Worm (Caenorhabditis elegans) whole organism, L3 larva: ENCODE measurements around the gene srt-53.

ENCODE experiments used
- R02D3.7 ChIP-seq: fragments of 150-350 bp; optimal IDR thresholded peaks from 2 replicates; lab custom pipeline; 2014; ENCODE audit warnings: missing biosample characterization, missing genetic modification characterization
- ZK546.5 ChIP-seq: sonication (generic microtip); optimal IDR thresholded peaks from 2 replicates; lab custom pipeline; 2017; ENCODE audit warnings: missing biosample characterization, missing genetic modification characterization
- aly-2 ChIP-seq: fragments of 150-350 bp; optimal IDR thresholded peaks from 2 replicates; lab custom pipeline; 2014; ENCODE audit warnings: missing biosample characterization, missing genetic modification characterization
- ama-1 ChIP-seq: fragments of 150-350 bp; optimal IDR thresholded peaks from 2 replicates; lab custom pipeline; 2018
- ceh-16 ChIP-seq: sonication (generic microtip); optimal IDR thresholded peaks from 2 replicates; lab custom pipeline; 2017; ENCODE audit warnings: missing biosample characterization, missing genetic modification characterization
- ceh-28 ChIP-seq: fragments of 150-350 bp; optimal IDR thresholded peaks from 2 replicates; lab custom pipeline; 2014; ENCODE audit warnings: missing biosample characterization, missing genetic modification reagents, missing genetic modification characterization
- ceh-82 ChIP-seq: fragments of 150-350 bp; optimal IDR thresholded peaks from 2 replicates; lab custom pipeline; 2014; ENCODE audit warnings: missing biosample characterization, missing genetic modification characterization
- ceh-9 ChIP-seq: sonication (generic microtip); optimal IDR thresholded peaks from 2 replicates; lab custom pipeline; 2018; ENCODE audit warnings: missing biosample characterization, missing genetic modification characterization
- daf-12 ChIP-seq: fragments of 150-350 bp; optimal IDR thresholded peaks from 2 replicates; lab custom pipeline; 2014; ENCODE audit warnings: missing biosample characterization, missing genetic modification reagents, missing genetic modification characterization
- egl-27 ChIP-seq: sonication (generic microtip); optimal IDR thresholded peaks from 4 replicates; lab custom pipeline; 2017; ENCODE audit warnings: missing biosample characterization, missing genetic modification reagents, missing genetic modification characterization
- egl-5 ChIP-seq: fragments of 150-350 bp; optimal IDR thresholded peaks from 2 replicates; lab custom pipeline; 2017; ENCODE audit warnings: missing biosample characterization, missing genetic modification reagents, missing genetic modification characterization, inconsistent platforms
- elt-1 ChIP-seq: fragments of 150-350 bp; optimal IDR thresholded peaks from 2 replicates; lab custom pipeline; 2014; ENCODE audit warnings: missing biosample characterization, missing genetic modification characterization
- elt-2 ChIP-seq: sonication (generic microtip); optimal IDR thresholded peaks from 2 replicates; lab custom pipeline; 2016; ENCODE audit warnings: missing genetic modification reagents, mild to moderate bottlenecking, missing genetic modification characterization, missing compliant biosample characterization
- elt-3 ChIP-seq, 3 experiments: fragments of 150-350 bp in 1 of 3; sonication (generic microtip) in 2 of 3; optimal IDR thresholded peaks; 2 replicates in 2 of 3; 4 replicates in 1 of 3; lab custom pipeline; 2014 to 2017; ENCODE audit warnings: missing biosample characterization in 3 of 3, missing genetic modification characterization in 3 of 3
- eor-1 ChIP-seq, 2 experiments: fragments of 150-350 bp; optimal IDR thresholded peaks; 2 replicates each; lab custom pipeline; 2014 to 2018; ENCODE audit warnings: missing biosample characterization in 2 of 2, missing genetic modification characterization in 2 of 2
- fkh-10 ChIP-seq: sonication (generic microtip); optimal IDR thresholded peaks from 2 replicates; lab custom pipeline; 2017; ENCODE audit warnings: missing biosample characterization, missing genetic modification reagents, missing genetic modification characterization
- fos-1 ChIP-seq: fragments of 150-350 bp; optimal IDR thresholded peaks from 2 replicates; lab custom pipeline; 2014; ENCODE audit warnings: missing biosample characterization, missing genetic modification characterization
- hmg-11 ChIP-seq: sonication (generic microtip); optimal IDR thresholded peaks from 2 replicates; lab custom pipeline; 2016; ENCODE audit warnings: missing genetic modification characterization, missing compliant biosample characterization
- jun-1 ChIP-seq: fragments of 150-350 bp; optimal IDR thresholded peaks from 2 replicates; lab custom pipeline; 2014; ENCODE audit warnings: missing biosample characterization, missing genetic modification reagents, missing genetic modification characterization
- lin-39 ChIP-seq: fragments of 150-350 bp; optimal IDR thresholded peaks from 2 replicates; lab custom pipeline; 2018; ENCODE audit warnings: missing biosample characterization, missing genetic modification reagents, missing genetic modification characterization
- lsy-12 ChIP-seq: sonication (generic microtip); optimal IDR thresholded peaks from 2 replicates; lab custom pipeline; 2016; ENCODE audit warnings: mild to moderate bottlenecking, missing genetic modification characterization, missing compliant biosample characterization
- mdl-1 ChIP-seq: fragments of 150-350 bp; optimal IDR thresholded peaks from 2 replicates; lab custom pipeline; 2014; ENCODE audit warnings: missing biosample characterization, missing genetic modification characterization
- mml-1 ChIP-seq: fragments of 150-350 bp; sonication (generic microtip); optimal IDR thresholded peaks from 3 replicates; lab custom pipeline; 2014; ENCODE audit warnings: missing biosample characterization, missing genetic modification characterization
- nfya-1 ChIP-seq: sonication (generic microtip); optimal IDR thresholded peaks from 2 replicates; lab custom pipeline; 2017; ENCODE audit warnings: missing genetic modification characterization, mild to moderate bottlenecking, missing compliant biosample characterization, antibody characterized with exemption, moderate library complexity; ENCODE audit not compliant: insufficient read depth
- nhr-11 ChIP-seq: fragments of 150-350 bp; optimal IDR thresholded peaks from 2 replicates; lab custom pipeline; 2014; ENCODE audit warnings: missing biosample characterization, missing genetic modification characterization
- nhr-12 ChIP-seq: fragments of 150-350 bp; optimal IDR thresholded peaks from 2 replicates; lab custom pipeline; 2014; ENCODE audit warnings: missing biosample characterization, missing genetic modification characterization
- nhr-23 ChIP-seq: fragments of 150-350 bp; optimal IDR thresholded peaks from 2 replicates; lab custom pipeline; 2014; ENCODE audit warnings: missing biosample characterization, missing genetic modification reagents, missing genetic modification characterization
- nhr-237 ChIP-seq: fragments of 150-350 bp; optimal IDR thresholded peaks from 2 replicates; lab custom pipeline; 2014; ENCODE audit warnings: missing biosample characterization, missing genetic modification characterization
- nhr-25 ChIP-seq: sonication (generic microtip); optimal IDR thresholded peaks from 2 replicates; lab custom pipeline; 2017; ENCODE audit warnings: missing biosample characterization, missing genetic modification characterization
- nhr-28 ChIP-seq: fragments of 150-350 bp; optimal IDR thresholded peaks from 2 replicates; lab custom pipeline; 2014; ENCODE audit warnings: missing biosample characterization, missing genetic modification characterization
- nhr-43 ChIP-seq: sonication (generic microtip); optimal IDR thresholded peaks from 2 replicates; lab custom pipeline; 2016; ENCODE audit warnings: mild to moderate bottlenecking, missing genetic modification characterization, missing compliant biosample characterization; ENCODE audit not compliant: poor library complexity, severe bottlenecking
- nhr-67 ChIP-seq: fragments of 150-350 bp; optimal IDR thresholded peaks from 2 replicates; lab custom pipeline; 2014; ENCODE audit warnings: missing biosample characterization, missing genetic modification characterization
- nhr-76 ChIP-seq: fragments of 150-350 bp; sonication (generic microtip); optimal IDR thresholded peaks from 5 replicates; lab custom pipeline; 2014; ENCODE audit warnings: missing biosample characterization, missing genetic modification characterization
- nhr-77 ChIP-seq: fragments of 150-350 bp; optimal IDR thresholded peaks from 2 replicates; lab custom pipeline; 2014; ENCODE audit warnings: missing biosample characterization, missing genetic modification characterization
- pha-4 ChIP-seq: fragments of 150-350 bp; optimal IDR thresholded peaks from 2 replicates; lab custom pipeline; 2014; ENCODE audit warnings: missing biosample characterization, missing genetic modification reagents, missing genetic modification characterization
- sea-2 ChIP-seq: fragments of 150-350 bp; sonication (generic microtip); optimal IDR thresholded peaks from 4 replicates; lab custom pipeline; 2014; ENCODE audit warnings: missing biosample characterization, missing genetic modification reagents, missing genetic modification characterization
- skn-1 ChIP-seq: fragments of 150-350 bp; optimal IDR thresholded peaks from 2 replicates; lab custom pipeline; 2014; ENCODE audit warnings: missing biosample characterization, missing genetic modification characterization
- snpc-4 ChIP-seq: fragments of 150-350 bp; optimal IDR thresholded peaks from 2 replicates; lab custom pipeline; 2014; ENCODE audit warnings: missing biosample characterization, missing genetic modification characterization
- tbx-2 ChIP-seq: sonication (generic microtip); optimal IDR thresholded peaks from 2 replicates; lab custom pipeline; 2016; ENCODE audit warnings: mild to moderate bottlenecking, missing genetic modification characterization, missing compliant biosample characterization
- unc-39 ChIP-seq: sonication (generic microtip); optimal IDR thresholded peaks from 4 replicates; lab custom pipeline; 2017; ENCODE audit warnings: missing biosample characterization, missing genetic modification characterization
- unc-62 ChIP-seq: fragments of 150-350 bp; sonication (generic microtip); optimal IDR thresholded peaks from 4 replicates; lab custom pipeline; 2014; ENCODE audit warnings: missing biosample characterization, missing genetic modification reagents, missing genetic modification characterization
- zag-1 ChIP-seq: fragments of 150-350 bp; optimal IDR thresholded peaks from 2 replicates; lab custom pipeline; 2014; ENCODE audit warnings: missing biosample characterization, missing genetic modification characterization
- ztf-11 ChIP-seq: fragments of 150-350 bp; optimal IDR thresholded peaks from 2 replicates; lab custom pipeline; 2014; ENCODE audit warnings: missing biosample characterization, missing genetic modification characterization
- ztf-4 ChIP-seq: fragments of 150-350 bp; optimal IDR thresholded peaks from 2 replicates; lab custom pipeline; 2014; ENCODE audit warnings: missing biosample characterization, missing genetic modification characterization

Gene srt-53

DNA sequence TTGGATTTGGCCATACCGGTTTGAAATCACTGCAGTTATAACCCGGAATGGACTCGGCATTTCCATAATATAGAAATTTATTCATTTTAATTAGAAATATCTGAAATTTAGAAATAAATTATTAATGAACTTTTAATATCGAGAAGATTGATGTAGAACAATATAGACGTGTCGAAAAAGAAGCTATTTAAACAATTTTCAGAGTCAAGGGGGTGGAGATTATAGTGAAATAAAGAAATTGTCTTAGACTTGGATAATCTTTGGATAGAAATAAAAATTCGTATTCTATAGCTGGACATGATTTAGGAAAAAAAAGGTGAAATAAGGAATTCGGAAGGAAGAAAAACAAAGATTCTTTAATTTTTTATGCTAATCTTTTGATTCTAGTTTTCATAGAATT is at the start of gene srt-53:
Gene srt-53, minus strand, starts transcription at position 101 of the 400 bp plus-strand sequence.
- TF ChIP-seq ztf-11 (tag; lab: Kevin White, UChicago) (no peak), ceh-16 (tag; lab: Kevin White, UChicago) (no peak), nhr-11 (tag; lab: Kevin White, UChicago) (no peak), aly-2 (no peak), elt-1 (tag; lab: Kevin White, UChicago) (no peak), jun-1 (tag; lab: Kevin White, UChicago) (no peak), nhr-23 (tag; lab: Kevin White, UChicago) (no peak), mml-1 (no peak), unc-39 (tag; lab: Kevin White, UChicago) (no peak), hmg-11 (tag; lab: Kevin White, UChicago) (no peak), nfya-1 (tag; lab: Kevin White, UChicago) (no peak), eor-1 (tag; optimal IDR thresholded peaks at IDR 0.05; lab: Kevin White, UChicago) (no peak)

DNA sequence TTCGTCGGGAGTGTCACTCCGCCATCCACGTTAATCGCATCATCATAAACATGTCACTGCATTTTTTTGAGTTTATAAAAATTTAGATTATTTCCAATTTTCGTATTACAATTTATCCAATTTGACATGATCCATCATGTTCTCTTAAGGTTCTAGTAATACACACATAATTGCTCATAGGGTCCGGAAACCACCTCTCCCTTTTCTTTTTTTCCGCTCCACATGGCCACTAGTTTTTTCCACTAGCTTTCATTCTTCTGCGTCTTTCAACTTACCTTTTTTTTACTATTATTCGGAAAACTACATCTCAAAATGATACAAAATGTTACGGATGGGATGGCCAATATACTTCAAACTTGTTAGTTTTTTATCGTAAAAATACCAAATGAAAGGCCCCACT is 45.7 kb upstream of the srt-53 start, which contains the start of gene Y97E10AL.1:
Gene Y97E10AL.1, plus strand, starts transcription at position 301 of the 400 bp plus-strand sequence.
- TF ChIP-seq sea-2 (GFP tag; lab: Kevin White, UChicago) (no peak), unc-62 (GFP tag; lab: Kevin White, UChicago) (no peak), fos-1 (tag; lab: Kevin White, UChicago) (no peak), aly-2 (no peak), nhr-28 (tag; lab: Kevin White, UChicago) (no peak), ZK546.5 (tag; lab: Kevin White, UChicago) (no peak), ceh-16 (tag; lab: Kevin White, UChicago) (no peak), nhr-76 (tag; lab: Kevin White, UChicago) (no peak), elt-2 (tag; lab: Kevin White, UChicago) (no peak), daf-12 (tag; lab: Kevin White, UChicago) (no peak), ama-1 (lab: Kevin White, UChicago) (no peak), tbx-2 (tag; lab: Kevin White, UChicago) (no peak)

DNA sequence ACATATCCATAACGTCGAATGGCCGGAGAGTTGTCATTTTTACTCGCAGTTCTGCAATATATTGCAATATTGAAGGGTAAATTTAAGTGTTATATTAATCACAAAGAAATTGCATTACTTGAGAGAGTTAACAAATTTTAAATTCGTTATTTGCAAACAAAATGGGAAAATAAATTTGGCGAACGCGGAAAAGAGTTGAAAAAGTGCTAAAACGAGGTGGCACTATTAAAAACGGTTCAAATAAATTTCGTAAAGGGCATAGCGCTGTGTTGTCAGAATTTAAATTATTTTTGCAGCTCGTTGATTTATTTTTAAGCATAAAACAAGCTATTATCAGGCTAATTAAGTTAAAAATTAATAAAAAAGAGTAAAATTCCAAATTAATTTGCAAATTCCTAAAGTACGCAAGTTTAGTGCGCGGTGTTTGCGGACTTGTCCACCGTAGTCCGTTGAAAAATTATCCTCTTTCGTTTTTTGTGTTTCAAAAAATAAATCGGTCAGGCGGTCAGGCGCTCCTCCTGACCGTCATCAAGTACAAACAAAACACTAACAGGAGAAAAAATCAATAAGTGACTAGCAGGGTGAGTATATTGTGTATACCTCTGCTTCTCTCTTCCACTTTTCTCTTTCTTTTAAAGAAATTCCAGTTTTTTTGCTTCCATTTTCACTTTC is 43.3 kb upstream of the srt-53 start, which contains the start of the genes natb-1 and abhd-12:
Gene natb-1, minus strand, starts transcription at position 51 of the 672 bp plus-strand sequence.
Gene abhd-12, plus strand, starts transcription at position 499 of the 672 bp plus-strand sequence.
- TF ChIP-seq eor-1 (tag; optimal IDR thresholded peaks at IDR 0.05; lab: Kevin White, UChicago) (no peak), fos-1 (tag; lab: Kevin White, UChicago) (no peak), aly-2 (no peak), nhr-43 (tag; lab: Kevin White, UChicago) (no peak), nhr-12 (no peak), ceh-82 (tag; lab: Kevin White, UChicago) (no peak), elt-2 (tag; lab: Kevin White, UChicago) (peak; percentile 20), nfya-1 (tag; lab: Kevin White, UChicago) (peak; percentile 67), nhr-11 (tag; lab: Kevin White, UChicago) (no peak), pha-4 (tag; lab: Kevin White, UChicago) (peak; percentile 87), skn-1 (tag; lab: Kevin White, UChicago) (no peak), mml-1 (no peak), nhr-77 (tag; lab: Kevin White, UChicago) (no peak), nhr-25 (tag; lab: Kevin White, UChicago) (peak; percentile 29), nhr-67 (tag; lab: Kevin White, UChicago) (no peak), unc-39 (tag; lab: Kevin White, UChicago) (no peak), nhr-23 (tag; lab: Kevin White, UChicago) (peak; percentile 41), sea-2 (GFP tag; lab: Kevin White, UChicago) (no peak), ama-1 (lab: Kevin White, UChicago) (no peak), egl-5 (peak; percentile 42), tbx-2 (tag; lab: Kevin White, UChicago) (no peak), ztf-11 (tag; lab: Kevin White, UChicago) (no peak), elt-3 (tag; optimal IDR thresholded peaks at IDR 0.05; lab: Kevin White, UChicago) (no peak), nhr-28 (tag; lab: Kevin White, UChicago) (no peak), ceh-16 (tag; lab: Kevin White, UChicago) (no peak), jun-1 (tag; lab: Kevin White, UChicago) (no peak), hmg-11 (tag; lab: Kevin White, UChicago) (peak; percentile 56), elt-1 (tag; lab: Kevin White, UChicago) (no peak), lin-39 (tag; lab: Kevin White, UChicago) (no peak), unc-62 (GFP tag; lab: Kevin White, UChicago) (no peak), ZK546.5 (tag; lab: Kevin White, UChicago) (no peak), daf-12 (tag; lab: Kevin White, UChicago) (no peak), mdl-1 (tag; lab: Kevin White, UChicago) (no peak), nhr-76 (tag; lab: Kevin White, UChicago) (no peak), ceh-28 (tag; lab: Kevin White, UChicago) (peak; percentile 58), lsy-12 (tag; lab: Kevin White, UChicago) (no peak), ztf-4 (tag; lab: Kevin White, UChicago) (no peak), ceh-9 (tag; lab: Kevin White, UChicago) (no peak), snpc-4 (tag; lab: Kevin White, UChicago) (peak; percentile 66), egl-27 (tag; lab: Kevin White, UChicago) (no peak), zag-1 (tag; lab: Kevin White, UChicago) (no peak), fkh-10 (GFP tag; lab: Kevin White, UChicago) (no peak), R02D3.7 (no peak), nhr-237 (no peak)
